Fruit fly (Drosophila melanogaster) whole organism, wandering third instar larva: ENCODE measurements around the gene CG14221.

ENCODE experiments used
- Abd-B ChIP-seq: fragments of >200 bp; optimal IDR thresholded peaks from 2 replicates; lab custom pipeline; 2017; ENCODE audit warnings: missing biosample characterization, missing genetic modification characterization
- CG32264 ChIP-seq: fragments of 200-800 bp; sonication (Bioruptor generic); optimal IDR thresholded peaks from 2 replicates; lab custom pipeline; 2016; ENCODE audit warnings: missing biosample characterization, missing genetic modification characterization
- CG9705 ChIP-seq: fragments of 200-800 bp; sonication (Bioruptor generic); optimal IDR thresholded peaks from 2 replicates; lab custom pipeline; 2018; ENCODE audit warnings: missing biosample characterization, mild to moderate bottlenecking, missing genetic modification characterization
- CrebA ChIP-seq: fragments of 200-800 bp; sonication (Bioruptor generic); optimal IDR thresholded peaks from 2 replicates; lab custom pipeline; 2016; ENCODE audit warnings: missing biosample characterization, mild to moderate bottlenecking, missing genetic modification characterization, borderline replicate concordance
- Dfd ChIP-seq: fragments of >200 bp; optimal IDR thresholded peaks from 2 replicates; lab custom pipeline; 2017; ENCODE audit warnings: missing biosample characterization, missing genetic modification characterization
- Dif ChIP-seq: fragments of 200-275, 200-300 bp; sonication (Bioruptor generic); optimal IDR thresholded peaks from 2 replicates; lab custom pipeline; 2018; ENCODE audit warnings: missing biosample characterization, missing genetic modification characterization; ENCODE audit not compliant: partially characterized antibody
- GATAd ChIP-seq: sonication (Bioruptor generic); optimal IDR thresholded peaks from 2 replicates; lab custom pipeline; 2016; ENCODE audit warnings: missing biosample characterization, missing genetic modification characterization
- HLH106 ChIP-seq: fragments of 200-800 bp; optimal IDR thresholded peaks from 3 replicates; lab custom pipeline; 2019; ENCODE audit warnings: missing biosample characterization, mild to moderate bottlenecking, missing genetic modification characterization, moderate library complexity
- Hnf4 ChIP-seq: fragments of 200-800 bp; sonication (Bioruptor generic); optimal IDR thresholded peaks from 2 replicates; lab custom pipeline; 2016; ENCODE audit warnings: missing biosample characterization, mild to moderate bottlenecking, missing genetic modification characterization
- Hr78 ChIP-seq: fragments of >200 bp; optimal IDR thresholded peaks from 2 replicates; lab custom pipeline; 2017; ENCODE audit warnings: missing biosample characterization, missing genetic modification characterization
- Hr83 ChIP-seq: fragments of 200-300 bp; sonication (Bioruptor generic); optimal IDR thresholded peaks from 2 replicates; lab custom pipeline; 2016; ENCODE audit warnings: missing biosample characterization, mild to moderate bottlenecking, missing genetic modification characterization, moderate library complexity; ENCODE audit not compliant: poor library complexity, severe bottlenecking
- Jra ChIP-seq: sonication (Bioruptor generic); optimal IDR thresholded peaks from 2 replicates; lab custom pipeline; 2016; ENCODE audit warnings: missing biosample characterization, missing genetic modification characterization
- Mio ChIP-seq: sonication (Bioruptor generic); optimal IDR thresholded peaks from 2 replicates; lab custom pipeline; 2016; ENCODE audit warnings: missing biosample characterization, missing genetic modification characterization
- Myc ChIP-seq: fragments of >200 bp; optimal IDR thresholded peaks from 2 replicates; lab custom pipeline; 2017
- N ChIP-seq: fragments of >200 bp; optimal IDR thresholded peaks from 2 replicates; lab custom pipeline; 2018; ENCODE audit warnings: missing biosample characterization, missing external identifiers, missing genetic modification characterization
- OdsH ChIP-seq: fragments of 200-800 bp; sonication (Bioruptor generic); optimal IDR thresholded peaks from 2 replicates; lab custom pipeline; 2016; ENCODE audit warnings: missing biosample characterization, mild to moderate bottlenecking, missing genetic modification characterization
- Rel ChIP-seq, 2 experiments: fragments of 200-800 bp; sonication (Bioruptor generic) in 1 of 2; optimal IDR thresholded peaks; 2 replicates in 1 of 2; 3 replicates in 1 of 2; lab custom pipeline; 2016 to 2019; ENCODE audit warnings: mild to moderate bottlenecking in 2 of 2, missing biosample characterization in 2 of 2, missing genetic modification characterization in 2 of 2, moderate library complexity in 1 of 2
- Sp1 ChIP-seq: fragments of 200-800 bp; sonication (Bioruptor generic); optimal IDR thresholded peaks from 3 replicates; lab custom pipeline; 2019; ENCODE audit warnings: missing biosample characterization, mild to moderate bottlenecking, missing genetic modification characterization, moderate library complexity
- Vsx2 ChIP-seq: fragments of 200-300, 225-300 bp; sonication (Bioruptor generic); optimal IDR thresholded peaks from 2 replicates; lab custom pipeline; 2018; ENCODE audit warnings: missing biosample characterization, missing genetic modification characterization; ENCODE audit not compliant: partially characterized antibody
- br ChIP-seq: fragments of 200-800 bp; sonication (Bioruptor generic); optimal IDR thresholded peaks from 2 replicates; lab custom pipeline; 2016; ENCODE audit warnings: missing biosample characterization, missing genetic modification characterization
- brk ChIP-seq: fragments of 200-800 bp; sonication (Bioruptor generic); optimal IDR thresholded peaks from 2 replicates; lab custom pipeline; 2016; ENCODE audit warnings: missing biosample characterization, mild to moderate bottlenecking, missing genetic modification characterization
- dl ChIP-seq, 2 experiments: fragments of 175-275, 200-275 bp in 1 of 2; fragments of 200-275 bp in 1 of 2; sonication (Bioruptor generic); optimal IDR thresholded peaks; lab custom pipeline; 2018; ENCODE audit warnings: mild to moderate bottlenecking in 2 of 2, missing biosample characterization in 2 of 2, missing genetic modification characterization in 2 of 2, moderate library complexity in 2 of 2; ENCODE audit not compliant: partially characterized antibody in 2 of 2, insufficient read depth in 1 of 2
- dmrt93B ChIP-seq: fragments of 200-800 bp; sonication (Bioruptor generic); optimal IDR thresholded peaks from 2 replicates; lab custom pipeline; 2018; ENCODE audit warnings: missing biosample characterization, mild to moderate bottlenecking, missing genetic modification characterization
- dsf ChIP-seq: sonication (Bioruptor generic); optimal IDR thresholded peaks from 2 replicates; lab custom pipeline; 2016; ENCODE audit warnings: missing biosample characterization, missing genetic modification characterization, borderline replicate concordance
- ey ChIP-seq: fragments of 200-800 bp; sonication (Bioruptor generic); optimal IDR thresholded peaks from 2 replicates; lab custom pipeline; 2016; ENCODE audit warnings: missing biosample characterization, missing genetic modification characterization
- foxo ChIP-seq, 2 experiments: fragments of 200-800 bp; sonication (Bioruptor generic); optimal IDR thresholded peaks; 2 replicates in 1 of 2; 3 replicates in 1 of 2; lab custom pipeline; 2016 to 2017; ENCODE audit warnings: missing biosample characterization in 2 of 2, missing genetic modification characterization in 2 of 2
- fru ChIP-seq: fragments of 200-800 bp; sonication (Bioruptor generic); optimal IDR thresholded peaks from 3 replicates; lab custom pipeline; 2016; ENCODE audit warnings: missing biosample characterization, mild to moderate bottlenecking, missing genetic modification characterization
- h ChIP-seq: fragments of 200-800 bp; sonication (Bioruptor generic); optimal IDR thresholded peaks from 3 replicates; lab custom pipeline; 2016; ENCODE audit warnings: missing biosample characterization, mild to moderate bottlenecking, missing genetic modification characterization
- jim ChIP-seq: fragments of 175-275, 200-325 bp; sonication (Bioruptor generic); optimal IDR thresholded peaks from 2 replicates; lab custom pipeline; 2016; ENCODE audit warnings: missing biosample characterization, mild to moderate bottlenecking, missing genetic modification characterization
- lola ChIP-seq: fragments of >200 bp; optimal IDR thresholded peaks from 2 replicates; lab custom pipeline; 2017; ENCODE audit warnings: missing biosample characterization, missing genetic modification characterization
- pan ChIP-seq: fragments of >200 bp; optimal IDR thresholded peaks from 2 replicates; lab custom pipeline; 2017
- psq ChIP-seq: fragments of 200-800 bp; sonication (Bioruptor generic); optimal IDR thresholded peaks from 3 replicates; lab custom pipeline; 2017; ENCODE audit warnings: missing biosample characterization, mild to moderate bottlenecking, missing genetic modification characterization, moderate library complexity
- rgr ChIP-seq: fragments of 200-800 bp; sonication (Bioruptor generic); optimal IDR thresholded peaks from 3 replicates; lab custom pipeline; 2016; ENCODE audit warnings: missing biosample characterization, mild to moderate bottlenecking, missing genetic modification characterization
- sage ChIP-seq: fragments of 200-800 bp; sonication (Bioruptor generic); optimal IDR thresholded peaks from 2 replicates; lab custom pipeline; 2016; ENCODE audit warnings: missing biosample characterization, mild to moderate bottlenecking, missing genetic modification characterization
- sv ChIP-seq: fragments of 200-800 bp; sonication (Bioruptor generic); optimal IDR thresholded peaks from 3 replicates; lab custom pipeline; 2016; ENCODE audit warnings: missing biosample characterization, missing genetic modification characterization
- tai ChIP-seq: sonication (Bioruptor generic); optimal IDR thresholded peaks from 2 replicates; lab custom pipeline; 2016; ENCODE audit warnings: missing biosample characterization, missing genetic modification characterization
- usp ChIP-seq: fragments of >200 bp; optimal IDR thresholded peaks from 2 replicates; lab custom pipeline; 2017; ENCODE audit warnings: missing biosample characterization, missing genetic modification characterization
- woc ChIP-seq: sonication (Bioruptor generic); optimal IDR thresholded peaks from 2 replicates; lab custom pipeline; 2016; ENCODE audit warnings: missing biosample characterization, mild to moderate bottlenecking, missing genetic modification characterization

The CG14221 gene

DNA sequence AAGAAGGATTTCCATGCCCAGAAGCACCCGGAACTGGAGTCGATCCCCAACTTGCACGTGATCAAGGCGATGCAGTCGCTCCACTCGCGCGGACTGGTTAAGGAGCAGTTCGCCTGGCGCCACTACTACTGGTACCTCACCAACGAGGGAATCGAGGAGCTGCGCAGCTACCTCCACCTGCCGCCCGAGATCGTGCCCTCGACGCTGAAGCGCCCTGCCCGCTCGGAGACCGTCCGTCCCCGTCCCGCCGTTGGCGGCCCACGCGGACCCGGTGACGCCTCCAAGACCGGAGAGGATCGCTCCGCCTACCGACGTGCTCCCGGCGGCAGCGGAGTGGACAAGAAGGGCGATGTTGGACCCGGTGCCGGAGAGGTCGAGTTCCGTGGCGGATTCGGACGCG, 22.5 kb downstream of the CG14221 start:
- TF ChIP-seq Dfd (GFP tag; lab: Kevin White, UChicago) (peak; percentile 87), Mio (GFP tag; lab: Kevin White, UChicago) (no peak)

DNA sequence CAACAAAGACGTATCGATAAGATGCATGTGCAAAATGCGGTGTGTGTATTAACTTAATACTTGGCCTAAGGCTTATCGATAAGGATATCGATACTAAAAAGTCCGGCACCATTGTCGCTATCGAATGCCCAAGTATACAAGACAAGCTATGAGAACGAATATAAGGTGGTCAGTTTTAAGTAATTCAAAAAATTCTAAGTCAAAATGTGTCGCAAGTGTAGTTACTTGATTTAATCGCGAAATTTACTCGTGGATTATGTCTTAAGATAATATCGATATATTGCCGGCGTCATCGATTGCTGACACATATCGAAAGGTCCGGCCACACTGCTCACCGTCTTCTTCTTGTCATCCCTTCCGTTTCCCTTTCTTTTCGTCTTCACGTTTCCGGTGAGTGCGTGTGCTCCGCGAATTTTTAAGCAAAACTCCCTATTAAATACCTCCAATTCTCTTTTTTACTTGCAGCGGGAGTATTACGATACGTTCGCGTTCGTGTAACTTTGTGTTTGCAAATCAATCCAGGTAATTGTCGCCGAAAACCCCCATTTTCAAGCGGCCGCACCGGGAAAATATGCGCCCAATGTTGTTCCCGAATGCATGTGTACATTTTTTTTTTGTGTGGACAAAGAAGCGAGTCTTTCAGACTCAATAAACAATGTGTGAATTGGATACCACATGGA, 23.2 kb downstream of the CG14221 start, which contains the start of gene RpS10b:
Gene RpS10b (plus strand): TSS at position 348 of the 680 bp plus-strand sequence.
- TF ChIP-seq Rel (GFP tag; optimal IDR thresholded peaks at IDR 0.05; lab: Kevin White, UChicago) (peak; percentile 23), Rel (tag; optimal IDR thresholded peaks at IDR 0.05; lab: Kevin White, UChicago) (peak; percentile 65), br (GFP tag; lab: Kevin White, UChicago) (peak; percentile 86), dsf (GFP tag; lab: Kevin White, UChicago) (peak; percentile 38), ey (GFP tag; lab: Kevin White, UChicago) (peak; percentile 60), Hr83 (GFP tag; lab: Kevin White, UChicago) (peak; percentile 78), Myc (lab: Kevin White, UChicago) (peak; percentile 43), Sp1 (GFP tag; lab: Kevin White, UChicago) (peak; percentile 90), CG9705 (peak; percentile 92), GATAd (GFP tag; lab: Kevin White, UChicago) (peak; percentile 3), h (GFP tag; lab: Kevin White, UChicago) (peak; percentile 86), CG32264 (GFP tag; lab: Kevin White, UChicago) (peak; percentile 40), foxo (GFP tag; optimal IDR thresholded peaks at IDR 0.05; lab: Kevin White, UChicago) (peak in 1 of 2 experiments; percentile 49), pan (lab: Kevin White, UChicago) (no peak), Mio (GFP tag; lab: Kevin White, UChicago) (peak; percentile 52), dmrt93B (peak; percentile 94), CrebA (no peak), N (GFP tag; lab: Kevin White, UChicago) (no peak), sv (peak; percentile 58), Vsx2 (GFP tag; lab: Kevin White, UChicago) (no peak), Abd-B (GFP tag; lab: Kevin White, UChicago) (no peak), dl (GFP tag; optimal IDR thresholded peaks at IDR 0.05; lab: Kevin White, UChicago; ENCODE audit: insufficient read depth in 1 of 2, partially characterized antibody in 2 of 2) (no peak), jim (GFP tag; lab: Kevin White, UChicago) (no peak), sage (GFP tag; lab: Kevin White, UChicago) (no peak), fru (peak; percentile 65), woc (GFP tag; lab: Kevin White, UChicago) (peak; percentile 61), Jra (peak; percentile 63), Hr78 (GFP tag; lab: Kevin White, UChicago) (no peak), Hnf4 (peak; percentile 70), lola (GFP tag; lab: Kevin White, UChicago) (no peak), tai (GFP tag; lab: Kevin White, UChicago) (no peak), usp (no peak), Dif (GFP tag; lab: Kevin White, UChicago) (no peak), OdsH (GFP tag; lab: Kevin White, UChicago) (peak; percentile 79), psq (GFP tag; lab: Kevin White, UChicago) (peak; percentile 66), brk (GFP tag; lab: Kevin White, UChicago) (peak; percentile 36), Dfd (GFP tag; lab: Kevin White, UChicago) (no peak), rgr (GFP tag; lab: Kevin White, UChicago) (peak; percentile 88), HLH106 (tag; lab: Kevin White, UChicago) (peak; percentile 73)
